Fruit fly (Drosophila melanogaster) whole organism, embryonic: Measurements from ENCODE around the gene Pgd.

Experiments
- BEAF-32 ChIP-seq: fragments of 200-800 bp; sonication (Bioruptor generic); optimal IDR thresholded peaks from 3 replicates; lab custom pipeline; 2017; ENCODE audit warnings: missing biosample characterization, missing genetic modification characterization, mild to moderate bottlenecking, moderate library complexity, missing genetic modification reagents
- CG10321 ChIP-seq: fragments of 200-800 bp; sonication (Bioruptor generic); IDR thresholded peaks from 2 replicates; pipeline ENCODE4 v1.3.6; 2022; ENCODE audit warnings: missing biosample characterization, missing genetic modification characterization
- CG12155 ChIP-seq: fragments of 200-800 bp; sonication (Bioruptor generic); optimal IDR thresholded peaks from 3 replicates; lab custom pipeline; 2016; ENCODE audit warnings: missing biosample characterization, missing genetic modification characterization
- CG14050 ChIP-seq: fragments of 200-800 bp; sonication (Bioruptor generic); IDR thresholded peaks from 3 replicates; pipeline ENCODE4 v1.3.6; 2022; ENCODE audit warnings: missing biosample characterization, missing genetic modification characterization
- CG15696 ChIP-seq: fragments of 200-800 bp; sonication (Bioruptor generic); optimal IDR thresholded peaks from 2 replicates; lab custom pipeline; 2019; ENCODE audit warnings: missing biosample characterization, mild to moderate bottlenecking, missing genetic modification characterization, moderate library complexity
- CG18619 ChIP-seq: fragments of 200-800 bp; sonication (Bioruptor generic); optimal IDR thresholded peaks from 3 replicates; lab custom pipeline; 2017; ENCODE audit warnings: missing biosample characterization, mild to moderate bottlenecking, missing genetic modification characterization
- CG2129 ChIP-seq: fragments of 200-800 bp; sonication (Bioruptor generic); IDR thresholded peaks from 2 replicates; pipeline ENCODE4 v1.3.6; 2022; ENCODE audit warnings: missing biosample characterization, missing genetic modification characterization; ENCODE audit not compliant: partially characterized antibody
- CG3726 ChIP-seq: fragments of 200-800 bp; sonication (Bioruptor generic); IDR thresholded peaks from 3 replicates; pipeline ENCODE4, ENCODE4 v1.3.6; 2022; ENCODE audit warnings: missing biosample characterization, missing genetic modification characterization
- CG3838 ChIP-seq: fragments of 200-800 bp; sonication (Bioruptor generic); optimal IDR thresholded peaks from 3 replicates; lab custom pipeline; 2016; ENCODE audit warnings: missing biosample characterization, missing genetic modification characterization
- CG4820 ChIP-seq: fragments of 200-800 bp; sonication (Bioruptor generic); optimal IDR thresholded peaks from 3 replicates; lab custom pipeline; 2016; ENCODE audit warnings: missing biosample characterization, missing genetic modification characterization
- CG7357 ChIP-seq: fragments of 200-800 bp; sonication (Bioruptor generic); IDR thresholded peaks from 3 replicates; pipeline ENCODE4 v1.3.6; 2022; ENCODE audit warnings: missing biosample characterization, missing genetic modification characterization
- CG8281 ChIP-seq: fragments of 200-800 bp; sonication (Bioruptor generic); optimal IDR thresholded peaks from 2 replicates; lab custom pipeline; 2018; ENCODE audit warnings: missing biosample characterization, mild to moderate bottlenecking, missing genetic modification characterization, moderate library complexity
- CG8388 ChIP-seq: fragments of 200-800 bp; sonication (Bioruptor generic); optimal IDR thresholded peaks from 2 replicates; lab custom pipeline; 2019; ENCODE audit warnings: missing biosample characterization, mild to moderate bottlenecking, missing genetic modification characterization, moderate library complexity
- CG9215 ChIP-seq: fragments of 200-800 bp; sonication (Bioruptor generic); IDR thresholded peaks from 2 replicates; pipeline ENCODE4 v1.3.6; 2022; ENCODE audit warnings: missing biosample characterization, missing genetic modification characterization
- CG9876 ChIP-seq: fragments of 200-800 bp; sonication (Bioruptor generic); optimal IDR thresholded peaks from 2 replicates; lab custom pipeline; 2016; ENCODE audit warnings: missing biosample characterization, missing genetic modification characterization
- CoRest ChIP-seq: fragments of 200-800 bp; sonication (Bioruptor generic); optimal IDR thresholded peaks from 3 replicates; lab custom pipeline; 2018; ENCODE audit warnings: missing biosample characterization, mild to moderate bottlenecking, missing genetic modification characterization, moderate library complexity
- Dfd ChIP-seq, 2 experiments: fragments of >200 bp; optimal IDR thresholded peaks; 2 replicates each; lab custom pipeline; 2017; ENCODE audit warnings: missing biosample characterization in 2 of 2, missing genetic modification characterization in 2 of 2
- Gsc ChIP-seq: fragments of 200-800 bp; sonication (Bioruptor generic); IDR thresholded peaks from 2 replicates; pipeline ENCODE4 v1.3.6; 2022; ENCODE audit warnings: missing biosample characterization, missing genetic modification characterization
- HLH4C ChIP-seq: fragments of 200-800 bp; sonication (Bioruptor generic); IDR thresholded peaks from 3 replicates; pipeline ENCODE4 v1.3.6; 2022; ENCODE audit warnings: missing biosample characterization, missing genetic modification characterization; ENCODE audit not compliant: partially characterized antibody
- HLH54F ChIP-seq: fragments of 200-800 bp; sonication (Bioruptor generic); optimal IDR thresholded peaks from 3 replicates; lab custom pipeline; 2016; ENCODE audit warnings: missing biosample characterization, missing genetic modification characterization
- Hand ChIP-seq: fragments of 200-800 bp; sonication (Bioruptor generic); optimal IDR thresholded peaks from 2 replicates; lab custom pipeline; 2017; ENCODE audit warnings: mild to moderate bottlenecking, missing biosample characterization, missing genetic modification reagents, missing genetic modification characterization
- HmgD ChIP-seq: fragments of 200-800 bp; sonication (Bioruptor generic); optimal IDR thresholded peaks from 3 replicates; lab custom pipeline; 2016; ENCODE audit warnings: missing biosample characterization, missing genetic modification characterization
- Mes4 ChIP-seq: fragments of 200-800 bp; sonication (Bioruptor generic); optimal IDR thresholded peaks from 2 replicates; lab custom pipeline; 2016; ENCODE audit warnings: missing biosample characterization, missing genetic modification characterization
- Mrtf ChIP-seq: fragments of 200-800 bp; sonication (Bioruptor generic); IDR thresholded peaks from 3 replicates; pipeline ENCODE4 v1.3.6; 2022; ENCODE audit warnings: missing biosample characterization, missing genetic modification characterization
- Nf-YB ChIP-seq: fragments of 200-800 bp; sonication (Bioruptor generic); optimal IDR thresholded peaks from 3 replicates; lab custom pipeline; 2019; ENCODE audit warnings: missing biosample characterization, mild to moderate bottlenecking, missing genetic modification characterization, moderate library complexity
- Taf1 ChIP-seq: fragments of 200-800 bp; sonication (Bioruptor generic); IDR thresholded peaks from 2 replicates; pipeline ENCODE4 v1.3.6; 2022; ENCODE audit warnings: missing biosample characterization, missing genetic modification characterization
- Xrp1 ChIP-seq: fragments of 200-800 bp; sonication (Bioruptor generic); IDR thresholded peaks from 2 replicates; pipeline ENCODE4 v1.3.6; 2022; ENCODE audit warnings: missing biosample characterization, missing genetic modification characterization
- ab ChIP-seq: fragments of 200-800 bp; sonication (Bioruptor generic); optimal IDR thresholded peaks from 2 replicates; lab custom pipeline; 2016; ENCODE audit warnings: missing biosample characterization, missing genetic modification characterization
- ac ChIP-seq: fragments of 200-800 bp; sonication (Bioruptor generic); optimal IDR thresholded peaks from 3 replicates; lab custom pipeline; 2017; ENCODE audit warnings: missing biosample characterization, mild to moderate bottlenecking, missing genetic modification characterization
- ash1 ChIP-seq: fragments of 200-800 bp; sonication (Bioruptor generic); optimal IDR thresholded peaks from 2 replicates; lab custom pipeline; 2018; ENCODE audit warnings: missing biosample characterization, mild to moderate bottlenecking, missing genetic modification characterization
- btn ChIP-seq: fragments of 200-800 bp; sonication (Bioruptor generic); optimal IDR thresholded peaks from 2 replicates; lab custom pipeline; 2016; ENCODE audit warnings: missing biosample characterization, missing genetic modification characterization
- ewg ChIP-seq: fragments of 200-800 bp; sonication (Bioruptor generic); optimal IDR thresholded peaks from 3 replicates; lab custom pipeline; 2017; ENCODE audit warnings: mild to moderate bottlenecking, missing biosample characterization, missing genetic modification reagents, missing genetic modification characterization
- grau ChIP-seq: fragments of 200-800 bp; optimal IDR thresholded peaks from 3 replicates; lab custom pipeline; 2019; ENCODE audit warnings: missing biosample characterization, mild to moderate bottlenecking, missing genetic modification characterization, moderate library complexity
- jigr1 ChIP-seq: fragments of 200-800 bp; sonication (Bioruptor generic); IDR thresholded peaks from 3 replicates; pipeline ENCODE4 v1.3.6; 2022; ENCODE audit warnings: missing biosample characterization, missing genetic modification characterization
- jumu ChIP-seq: fragments of 200-800 bp; sonication (Bioruptor generic); optimal IDR thresholded peaks from 3 replicates; lab custom pipeline; 2016; ENCODE audit warnings: missing biosample characterization, missing genetic modification characterization
- ken ChIP-seq: fragments of 200-800 bp; sonication (Bioruptor generic); IDR thresholded peaks from 3 replicates; pipeline ENCODE4 v1.3.6; 2022; ENCODE audit warnings: missing biosample characterization, missing genetic modification characterization
- luna ChIP-seq: fragments of 200-800 bp; sonication (Bioruptor generic); optimal IDR thresholded peaks from 2 replicates; lab custom pipeline; 2016; ENCODE audit warnings: missing biosample characterization, missing genetic modification characterization
- nerfin-2 ChIP-seq: fragments of 200-800 bp; sonication (Bioruptor generic); IDR thresholded peaks from 2 replicates; pipeline ENCODE4 v1.3.6; 2022; ENCODE audit warnings: missing biosample characterization, missing genetic modification characterization; ENCODE audit not compliant: partially characterized antibody
- nmo ChIP-seq: fragments of 200-800 bp; sonication (Bioruptor generic); optimal IDR thresholded peaks from 2 replicates; lab custom pipeline; 2018; ENCODE audit warnings: missing biosample characterization, mild to moderate bottlenecking, missing genetic modification characterization, moderate library complexity
- pum ChIP-seq: fragments of 200-800 bp; sonication (Bioruptor generic); optimal IDR thresholded peaks from 2 replicates; lab custom pipeline; 2016; ENCODE audit warnings: missing biosample characterization, missing genetic modification characterization
- ro ChIP-seq: fragments of 200-800 bp; sonication (Bioruptor generic); IDR thresholded peaks from 2 replicates; pipeline ENCODE4 v1.3.6; 2022; ENCODE audit warnings: missing biosample characterization, missing genetic modification characterization
- run ChIP-seq: fragments of 200-800 bp; sonication (Bioruptor generic); optimal IDR thresholded peaks from 3 replicates; lab custom pipeline; 2018; ENCODE audit warnings: missing biosample characterization, mild to moderate bottlenecking, missing genetic modification characterization
- sim ChIP-seq: fragments of 200-800 bp; sonication (Bioruptor generic); IDR thresholded peaks from 2 replicates; pipeline ENCODE4 v1.3.6; 2022; ENCODE audit warnings: missing biosample characterization, missing genetic modification characterization
- sqz ChIP-seq: fragments of 200-800 bp; sonication (Bioruptor generic); optimal IDR thresholded peaks from 3 replicates; lab custom pipeline; 2018; ENCODE audit warnings: missing biosample characterization, mild to moderate bottlenecking, missing genetic modification characterization
- tna ChIP-seq: fragments of 200-800 bp; sonication (Bioruptor generic); IDR thresholded peaks from 2 replicates; pipeline ENCODE4 v1.3.6; 2022; ENCODE audit warnings: missing biosample characterization, missing genetic modification characterization; ENCODE audit not compliant: partially characterized antibody
- tup ChIP-seq: fragments of 200-800 bp; sonication (Bioruptor generic); optimal IDR thresholded peaks from 2 replicates; lab custom pipeline; 2016; ENCODE audit warnings: missing biosample characterization, mild to moderate bottlenecking, missing genetic modification characterization, moderate library complexity
- unpg ChIP-seq: fragments of 200-800 bp; sonication (Bioruptor generic); optimal IDR thresholded peaks from 3 replicates; lab custom pipeline; 2018; ENCODE audit warnings: missing biosample characterization, mild to moderate bottlenecking, missing genetic modification characterization, moderate library complexity
- vnd ChIP-seq: fragments of 200-800 bp; sonication (Bioruptor generic); IDR thresholded peaks from 3 replicates; pipeline ENCODE4 v1.3.6; 2022; ENCODE audit warnings: missing biosample characterization, missing genetic modification characterization; ENCODE audit not compliant: partially characterized antibody
- wdn ChIP-seq: fragments of 200-800 bp; sonication (Bioruptor generic); IDR thresholded peaks from 2 replicates; pipeline ENCODE4 v1.3.6; 2022; ENCODE audit warnings: missing biosample characterization, missing genetic modification characterization

The Pgd gene

dm6 chrX:2137587-2138341 is 7.2 kb upstream of the Pgd start (continued):
- TF ChIP-seq CG18619 (GFP tag; lab: Kevin White, UChicago): peak; percentile 99
- TF ChIP-seq sqz: peak; percentile 98
- TF ChIP-seq wdn (GFP tag; lab: Robert Waterston, UW): peak; percentile 98
- TF ChIP-seq CG3726 (GFP tag; lab: Robert Waterston, UW): peak; percentile 98
- TF ChIP-seq ewg (GFP tag; lab: Kevin White, UChicago): peak; percentile 96
- peak; percentile 100 for TF ChIP-seq unpg (GFP tag; lab: Kevin White, UChicago)
- TF ChIP-seq CG14050: peak; percentile 98
- TF ChIP-seq luna: peak; percentile 69
- TF ChIP-seq CG4820: peak; percentile 98
- TF ChIP-seq sim (GFP tag; lab: Robert Waterston, UW): peak; percentile 98
- TF ChIP-seq Gsc (GFP tag; lab: Robert Waterston, UW): peak; percentile 96
- TF ChIP-seq tna: peak; percentile 66; the same call in 1 of the 2 replicates
- peak; percentile 99 for TF ChIP-seq Taf1
- peak; percentile 17 for TF ChIP-seq BEAF-32
- no peak for TF ChIP-seq CG2129
- peak; percentile 88 for TF ChIP-seq Nf-YB (GFP tag; lab: Kevin White, UChicago)
- peak; percentile 87 for TF ChIP-seq Mes4 (GFP tag; lab: Kevin White, UChicago)
- TF ChIP-seq ro (GFP tag; lab: Robert Waterston, UW): peak; percentile 96
- peak; percentile 99 for TF ChIP-seq CG8388
- TF ChIP-seq nerfin-2 (GFP tag; lab: Robert Waterston, UW): peak; percentile 90
- TF ChIP-seq grau (tag; lab: Kevin White, UChicago): peak; percentile 99
- peak; percentile 94 for TF ChIP-seq CG3838
- TF ChIP-seq CG12155: peak; percentile 97
- TF ChIP-seq ab (GFP tag; lab: Kevin White, UChicago): peak; percentile 20
- TF ChIP-seq CG9876: peak; percentile 62
- TF ChIP-seq vnd: peak; percentile 80
- TF ChIP-seq jigr1 (GFP tag; lab: Robert Waterston, UW): peak; percentile 98
- peak; percentile 100 for TF ChIP-seq CoRest (tag; lab: Kevin White, UChicago)
- peak; percentile 99 for TF ChIP-seq Xrp1 (GFP tag; lab: Robert Waterston, UW)
- TF ChIP-seq nmo (GFP tag; lab: Kevin White, UChicago): peak; percentile 99
- peak; percentile 85 for TF ChIP-seq ash1 (GFP tag; lab: Kevin White, UChicago)
- peak; percentile 96 for TF ChIP-seq CG7357
- peak; percentile 92 for TF ChIP-seq jumu (GFP tag; lab: Kevin White, UChicago)
- TF ChIP-seq Mrtf (GFP tag; lab: Robert Waterston, UW): peak; percentile 98
- peak; percentile 99 for TF ChIP-seq ac (GFP tag; lab: Kevin White, UChicago)
- TF ChIP-seq Dfd (GFP tag; optimal IDR thresholded peaks at IDR 0.05; lab: Kevin White, UChicago): no peak
- peak; percentile 80 for TF ChIP-seq CG10321 (GFP tag; lab: Robert Waterston, UW)
- peak; percentile 72 for TF ChIP-seq btn (GFP tag; lab: Kevin White, UChicago)
- peak; percentile 89 for TF ChIP-seq pum (GFP tag; lab: Kevin White, UChicago)
- TF ChIP-seq CG9215 (GFP tag; lab: Robert Waterston, UW): peak; percentile 98
- peak; percentile 99 for TF ChIP-seq CG15696 (tag; lab: Kevin White, UChicago)
- TF ChIP-seq HmgD (GFP tag; lab: Kevin White, UChicago): peak; percentile 42
- peak; percentile 96 for TF ChIP-seq ken
- peak; percentile 95 for TF ChIP-seq CG8281 (tag; lab: Kevin White, UChicago)
- TF ChIP-seq HLH4C (GFP tag; lab: Robert Waterston, UW): peak; percentile 69; the same call in 2 of the 3 replicates
- peak; percentile 99 for TF ChIP-seq run (tag; lab: Kevin White, UChicago)
- peak; percentile 93 for TF ChIP-seq HLH54F
- peak; percentile 100 for TF ChIP-seq Hand
- peak; percentile 95 for TF ChIP-seq tup (GFP tag; lab: Kevin White, UChicago)
